Fruit fly (Drosophila melanogaster) whole organism, pupa: ENCODE measurements around the gene Uev1A.

Experiments used
- CG12605 ChIP-seq: fragments of 200-800 bp; sonication (Bioruptor generic); IDR thresholded peaks from 2 replicates; pipeline ENCODE4 v1.3.6; 2022; ENCODE audit warnings: missing biosample characterization, missing genetic modification characterization
- CG34367 ChIP-seq: fragments of 200-800 bp; sonication (Bioruptor generic); optimal IDR thresholded peaks from 2 replicates; lab custom pipeline; 2018; ENCODE audit warnings: missing biosample characterization, mild to moderate bottlenecking, missing genetic modification characterization
- EcR ChIP-seq: fragments of 200-800 bp; sonication (Bioruptor generic); optimal IDR thresholded peaks from 3 replicates; lab custom pipeline; 2019; ENCODE audit warnings: missing biosample characterization, missing genetic modification characterization, mild to moderate bottlenecking, moderate library complexity, missing genetic modification reagents

dm6 chr3L:5354472-5354871 is 11.6 kb downstream of the Uev1A start:
- no peak for TF ChIP-seq EcR (GFP tag; lab: Kevin White, UChicago)
- TF ChIP-seq CG12605 (GFP tag; lab: Robert Waterston, UW) = no peak
- no peak for TF ChIP-seq CG34367 (tag; lab: Kevin White, UChicago)
